Worm (Caenorhabditis elegans): ENCODE measurements around the gene T11G6.2.

The T11G6.2 gene

ce11 chrIV:10868629-10869251 lies 10.4 kb upstream of the T11G6.2 start, which contains the start of gene F13E9.11:
TSS of gene F13E9.11 (minus strand) at chrIV:10869135.
- TF ChIP-seq ceh-28 (tag; optimal IDR thresholded peaks at IDR 0.05) (no peak), lin-39 (tag; optimal IDR thresholded peaks at IDR 0.05) (no peak), sea-2 (GFP tag; optimal IDR thresholded peaks at IDR 0.05) (no peak), aly-2 (tag; optimal IDR thresholded peaks at IDR 0.05) (no peak), skn-1 (tag; optimal IDR thresholded peaks at IDR 0.05) (no peak), hmg-11 (tag; optimal IDR thresholded peaks at IDR 0.05) (peak; percentile 8), egl-27 (tag; optimal IDR thresholded peaks at IDR 0.05) (no peak), lsy-12 (tag; optimal IDR thresholded peaks at IDR 0.05) (no peak), ceh-9 (tag; optimal IDR thresholded peaks at IDR 0.05) (no peak), nfya-1 (tag; optimal IDR thresholded peaks at IDR 0.05; ENCODE audit: insufficient read depth) (peak; percentile 35), ZK546.5 (tag; optimal IDR thresholded peaks at IDR 0.05) (no peak), ceh-82 (tag; optimal IDR thresholded peaks at IDR 0.05) (no peak), nhr-12 (tag; optimal IDR thresholded peaks at IDR 0.05) (no peak), elt-1 (tag; optimal IDR thresholded peaks at IDR 0.05) (no peak), jun-1 (tag; optimal IDR thresholded peaks at IDR 0.05) (no peak), mml-1 (tag; optimal IDR thresholded peaks at IDR 0.05) (no peak)

- TF ChIP-seq pha-4 (tag; optimal IDR thresholded peaks at IDR 0.05) (peak; percentile 68), elt-3 (tag; optimal IDR thresholded peaks at IDR 0.05) (no peak)
Observed at ce11 chrIV:10867370-10868146, 9.3 kb upstream of the T11G6.2 start.

ce11 chrIV:10864031-10864430 lies 5.7 kb upstream of the T11G6.2 start, which contains the start of gene nish-1:
TSS of gene nish-1 (plus strand) at chrIV:10864331.
- TF ChIP-seq nhr-77 (tag; optimal IDR thresholded peaks at IDR 0.05) (no peak), fkh-2 (tag; optimal IDR thresholded peaks at IDR 0.05) (no peak), ceh-28 (tag; optimal IDR thresholded peaks at IDR 0.05) (no peak), ceh-16 (tag; optimal IDR thresholded peaks at IDR 0.05) (no peak), unc-62 (GFP tag; optimal IDR thresholded peaks at IDR 0.05) (no peak), aly-2 (tag; optimal IDR thresholded peaks at IDR 0.05) (no peak), nfya-1 (tag; optimal IDR thresholded peaks at IDR 0.05; ENCODE audit: insufficient read depth) (no peak), zag-1 (tag; optimal IDR thresholded peaks at IDR 0.05) (no peak), fos-1 (tag; optimal IDR thresholded peaks at IDR 0.05) (no peak), lin-39 (tag; optimal IDR thresholded peaks at IDR 0.05) (no peak), jun-1 (tag; optimal IDR thresholded peaks at IDR 0.05) (no peak), egl-27 (tag; optimal IDR thresholded peaks at IDR 0.05) (no peak)

ce11 chrIV:10861102-10861501 lies 2.8 kb upstream of the T11G6.2 start, which contains the start of gene rbm-22:
TSS of gene rbm-22 (plus strand) at chrIV:10861402.
- TF ChIP-seq elt-1 (tag; optimal IDR thresholded peaks at IDR 0.05) (no peak), ceh-28 (tag; optimal IDR thresholded peaks at IDR 0.05) (peak; percentile 16)

- TF ChIP-seq nfya-1 (tag; optimal IDR thresholded peaks at IDR 0.05; ENCODE audit: insufficient read depth) = peak; percentile 84
- TF ChIP-seq nhr-12 (tag; optimal IDR thresholded peaks at IDR 0.05) = no peak
Observed at ce11 chrIV:10855946-10856345, 2.4 kb downstream of the T11G6.2 start.

- no peak for TF ChIP-seq R02D3.7 (tag; optimal IDR thresholded peaks at IDR 0.05)
- no peak for TF ChIP-seq unc-39 (tag; optimal IDR thresholded peaks at IDR 0.05)
- no peak for TF ChIP-seq lin-15B (tag; optimal IDR thresholded peaks at IDR 0.05)
- TF ChIP-seq eor-1 (tag; optimal IDR thresholded peaks at IDR 0.05) = no peak
- no peak for TF ChIP-seq mml-1 (tag; optimal IDR thresholded peaks at IDR 0.05)
- no peak for TF ChIP-seq egl-27 (tag; optimal IDR thresholded peaks at IDR 0.05)
- no peak for TF ChIP-seq elt-1 (tag; optimal IDR thresholded peaks at IDR 0.05)
- no peak for TF ChIP-seq hmg-11 (tag; optimal IDR thresholded peaks at IDR 0.05)
- TF ChIP-seq nhr-11 (tag; optimal IDR thresholded peaks at IDR 0.05) = no peak
- no peak for TF ChIP-seq egl-5 (tag; optimal IDR thresholded peaks at IDR 0.05)
- TF ChIP-seq aly-2 (tag; optimal IDR thresholded peaks at IDR 0.05) = no peak
- no peak for TF ChIP-seq pqm-1 (tag; optimal IDR thresholded peaks at IDR 0.05)
- no peak for TF ChIP-seq zag-1 (tag; optimal IDR thresholded peaks at IDR 0.05)
Observed at ce11 chrIV:10855049-10855448, 3.2 kb downstream of the T11G6.2 start, which contains the start of gene T11G6.3. TSS of gene T11G6.3 (minus strand) at chrIV:10855237.
